Fruit fly (Drosophila melanogaster) whole organism, embryonic: ENCODE results near the gene CG3448.

Source experiments
- Atf-2 ChIP-seq: fragments of 200-800 bp; sonication (Bioruptor generic); optimal IDR thresholded peaks from 2 replicates; lab custom pipeline; 2016; ENCODE audit warnings: missing biosample characterization, missing genetic modification characterization
- B-H1 ChIP-seq: fragments of 200-800 bp; sonication (Bioruptor generic); IDR thresholded peaks from 3 replicates; pipeline ENCODE4 v1.3.6; 2022; ENCODE audit warnings: missing biosample characterization, missing genetic modification characterization
- BEAF-32 ChIP-seq: fragments of 200-800 bp; sonication (Bioruptor generic); optimal IDR thresholded peaks from 3 replicates; lab custom pipeline; 2017; ENCODE audit warnings: missing biosample characterization, missing genetic modification characterization, mild to moderate bottlenecking, moderate library complexity, missing genetic modification reagents
- CG10979 ChIP-seq: fragments of 200-800 bp; sonication (Bioruptor generic); optimal IDR thresholded peaks from 2 replicates; lab custom pipeline; 2018; ENCODE audit warnings: missing biosample characterization, mild to moderate bottlenecking, missing genetic modification characterization, moderate library complexity
- CG13296 ChIP-seq: fragments of 200-800 bp; sonication (Bioruptor generic); optimal IDR thresholded peaks from 3 replicates; lab custom pipeline; 2018; ENCODE audit warnings: missing biosample characterization, mild to moderate bottlenecking, missing genetic modification characterization
- CG13894 ChIP-seq: fragments of 200-800 bp; sonication (Bioruptor generic); optimal IDR thresholded peaks from 3 replicates; lab custom pipeline; 2018; ENCODE audit warnings: missing biosample characterization, mild to moderate bottlenecking, missing genetic modification characterization, moderate library complexity
- CG16779 ChIP-seq: fragments of 200-800 bp; sonication (Bioruptor generic); IDR thresholded peaks from 2 replicates; pipeline ENCODE4 v1.3.6; 2022; ENCODE audit warnings: missing biosample characterization, missing genetic modification characterization
- CG18011 ChIP-seq: fragments of 200-800 bp; sonication (Bioruptor generic); optimal IDR thresholded peaks from 2 replicates; lab custom pipeline; 2017; ENCODE audit warnings: missing biosample characterization, missing genetic modification characterization, mild to moderate bottlenecking, moderate library complexity, missing genotype
- CG33213 ChIP-seq: fragments of 200-800 bp; sonication (Bioruptor generic); optimal IDR thresholded peaks from 3 replicates; lab custom pipeline; 2016; ENCODE audit warnings: missing biosample characterization, missing genetic modification characterization
- CG3838 ChIP-seq: fragments of 200-800 bp; sonication (Bioruptor generic); optimal IDR thresholded peaks from 3 replicates; lab custom pipeline; 2016; ENCODE audit warnings: missing biosample characterization, missing genetic modification characterization
- CG4282 ChIP-seq: fragments of 200-800 bp; sonication (Bioruptor generic); optimal IDR thresholded peaks from 2 replicates; lab custom pipeline; 2016; ENCODE audit warnings: missing biosample characterization, missing genetic modification characterization
- CG43689 ChIP-seq: fragments of 200-800 bp; sonication (Bioruptor generic); IDR thresholded peaks from 2 replicates; pipeline ENCODE4 v1.3.6; 2022; ENCODE audit warnings: missing biosample characterization, missing genetic modification characterization
- CG4707 ChIP-seq: fragments of 200-800 bp; sonication (Bioruptor generic); optimal IDR thresholded peaks from 2 replicates; lab custom pipeline; 2018; ENCODE audit warnings: missing biosample characterization, mild to moderate bottlenecking, missing genetic modification characterization, moderate library complexity
- CG5180 ChIP-seq: fragments of 200-800 bp; sonication (Bioruptor generic); optimal IDR thresholded peaks from 3 replicates; lab custom pipeline; 2017; ENCODE audit warnings: missing biosample characterization, missing genetic modification characterization, mild to moderate bottlenecking, moderate library complexity, missing genetic modification reagents
- CG7271 ChIP-seq: fragments of 200-800 bp; sonication (Bioruptor generic); optimal IDR thresholded peaks from 2 replicates; lab custom pipeline; 2018; ENCODE audit warnings: missing biosample characterization, mild to moderate bottlenecking, missing genetic modification characterization, moderate library complexity
- CG8478 ChIP-seq: fragments of >200 bp; optimal IDR thresholded peaks from 2 replicates; lab custom pipeline; 2018
- Chrac-16 ChIP-seq: fragments of 200-800 bp; sonication (Bioruptor generic); optimal IDR thresholded peaks from 3 replicates; lab custom pipeline; 2016; ENCODE audit warnings: missing biosample characterization, missing genetic modification characterization
- CkIIα-i1 ChIP-seq: fragments of 200-800 bp; sonication (Bioruptor generic); IDR thresholded peaks from 2 replicates; pipeline ENCODE4 v1.3.6; 2022; ENCODE audit warnings: missing biosample characterization, missing genetic modification characterization
- HmgD ChIP-seq: fragments of 200-800 bp; sonication (Bioruptor generic); optimal IDR thresholded peaks from 3 replicates; lab custom pipeline; 2016; ENCODE audit warnings: missing biosample characterization, missing genetic modification characterization
- Hr51 ChIP-seq, 2 experiments: fragments of 200-800 bp; sonication (Bioruptor generic); optimal IDR thresholded peaks; 2 replicates in 1 of 2; 3 replicates in 1 of 2; lab custom pipeline; 2016 to 2018; ENCODE audit warnings: missing biosample characterization in 2 of 2, missing genetic modification characterization in 2 of 2, mild to moderate bottlenecking in 1 of 2, moderate library complexity in 1 of 2
- Hsf ChIP-seq: fragments of 200-800 bp; sonication (Bioruptor generic); optimal IDR thresholded peaks from 3 replicates; lab custom pipeline; 2016; ENCODE audit warnings: missing biosample characterization, missing genetic modification characterization
- Kr ChIP-seq: fragments of 200-800 bp; sonication (Bioruptor generic); optimal IDR thresholded peaks from 2 replicates; lab custom pipeline; 2017; ENCODE audit warnings: missing biosample characterization, mild to moderate bottlenecking, missing genetic modification characterization
- Lpt ChIP-seq: fragments of >200 bp; optimal IDR thresholded peaks from 2 replicates; lab custom pipeline; 2018; ENCODE audit warnings: missing biosample characterization, missing genetic modification characterization
- Mes4 ChIP-seq: fragments of 200-800 bp; sonication (Bioruptor generic); optimal IDR thresholded peaks from 2 replicates; lab custom pipeline; 2016; ENCODE audit warnings: missing biosample characterization, missing genetic modification characterization
- Nf-YC ChIP-seq: fragments of 200-800 bp; optimal IDR thresholded peaks from 3 replicates; lab custom pipeline; 2019; ENCODE audit warnings: missing biosample characterization, mild to moderate bottlenecking, missing genetic modification characterization, moderate library complexity
- PHDP ChIP-seq: fragments of 200-800 bp; sonication (Bioruptor generic); optimal IDR thresholded peaks from 3 replicates; lab custom pipeline; 2018; ENCODE audit warnings: missing biosample characterization, mild to moderate bottlenecking, missing genetic modification characterization, moderate library complexity
- Pdp1 ChIP-seq, 2 experiments: fragments of 200-800 bp; sonication (Bioruptor generic); optimal IDR thresholded peaks; 3 replicates each; lab custom pipeline; 2016; ENCODE audit warnings: missing biosample characterization in 2 of 2, missing genetic modification characterization in 2 of 2, mild to moderate bottlenecking in 1 of 2, moderate library complexity in 1 of 2
- Six4 ChIP-seq: fragments of 200-800 bp; sonication (Bioruptor generic); optimal IDR thresholded peaks from 2 replicates; lab custom pipeline; 2016; ENCODE audit warnings: missing biosample characterization, missing genetic modification characterization
- Sox100B ChIP-seq: fragments of 200-800 bp; sonication (Bioruptor generic); optimal IDR thresholded peaks from 3 replicates; lab custom pipeline; 2018; ENCODE audit warnings: missing biosample characterization, mild to moderate bottlenecking, missing genetic modification characterization
- TFAM ChIP-seq: fragments of 200-800 bp; sonication (Bioruptor generic); optimal IDR thresholded peaks from 2 replicates; lab custom pipeline; 2017; ENCODE audit warnings: missing biosample characterization, missing genetic modification characterization, inconsistent platforms
- Xbp1 ChIP-seq: fragments of 200-800 bp; sonication (Bioruptor generic); optimal IDR thresholded peaks from 3 replicates; lab custom pipeline; 2016; ENCODE audit warnings: missing biosample characterization, mild to moderate bottlenecking, missing genetic modification characterization
- ab ChIP-seq: fragments of 200-800 bp; sonication (Bioruptor generic); optimal IDR thresholded peaks from 2 replicates; lab custom pipeline; 2016; ENCODE audit warnings: missing biosample characterization, missing genetic modification characterization
- hb ChIP-seq: fragments of 200-800 bp; sonication (Bioruptor generic); IDR thresholded peaks from 3 replicates; pipeline ENCODE4 v1.3.6; 2022; ENCODE audit warnings: missing biosample characterization, missing genetic modification characterization; ENCODE audit not compliant: partially characterized antibody
- jumu ChIP-seq: fragments of 200-800 bp; sonication (Bioruptor generic); optimal IDR thresholded peaks from 3 replicates; lab custom pipeline; 2016; ENCODE audit warnings: missing biosample characterization, missing genetic modification characterization
- knrl ChIP-seq: fragments of 200-800 bp; sonication (Bioruptor generic); IDR thresholded peaks from 3 replicates; pipeline ENCODE4 v1.3.6; 2022; ENCODE audit warnings: missing biosample characterization, missing genetic modification characterization; ENCODE audit not compliant: partially characterized antibody
- lilli ChIP-seq: fragments of 200-800 bp; sonication (Bioruptor generic); optimal IDR thresholded peaks from 3 replicates; lab custom pipeline; 2016; ENCODE audit warnings: missing biosample characterization, missing genetic modification characterization
- mld ChIP-seq: fragments of 200-800 bp; sonication (Bioruptor generic); IDR thresholded peaks from 3 replicates; pipeline ENCODE4 v1.3.6; 2022; ENCODE audit warnings: missing biosample characterization, missing genetic modification characterization; ENCODE audit not compliant: partially characterized antibody
- pan ChIP-seq, 4 experiments: fragments of >200 bp in 3 of 4; fragments of 200-800 bp in 1 of 4; sonication (Bioruptor generic) in 1 of 4; optimal IDR thresholded peaks in 3 of 4; IDR thresholded peaks in 1 of 4; 2 replicates each; pipeline versions ENCODE4 v1.3.6 to Lab custom; 2017 to 2022; ENCODE audit warnings: missing biosample characterization in 2 of 4, missing genetic modification characterization in 2 of 4, mixed read lengths in 1 of 4
- pros ChIP-seq: fragments of 200-800 bp; sonication (Bioruptor generic); optimal IDR thresholded peaks from 3 replicates; lab custom pipeline; 2019; ENCODE audit warnings: missing biosample characterization, mild to moderate bottlenecking, missing genetic modification characterization, moderate library complexity
- repo ChIP-seq: fragments of 200-800 bp; sonication (Bioruptor generic); optimal IDR thresholded peaks from 2 replicates; lab custom pipeline; 2016; ENCODE audit warnings: missing biosample characterization, missing genetic modification characterization
- run ChIP-seq: fragments of 200-800 bp; sonication (Bioruptor generic); optimal IDR thresholded peaks from 3 replicates; lab custom pipeline; 2018; ENCODE audit warnings: missing biosample characterization, mild to moderate bottlenecking, missing genetic modification characterization
- schlank ChIP-seq: fragments of 200-800 bp; sonication (Bioruptor generic); optimal IDR thresholded peaks from 2 replicates; lab custom pipeline; 2018; ENCODE audit warnings: missing biosample characterization, mild to moderate bottlenecking, missing genetic modification characterization
- sisA ChIP-seq: fragments of 200-800 bp; sonication (Bioruptor generic); IDR thresholded peaks from 2 replicates; pipeline ENCODE4 v1.3.6; 2022; ENCODE audit warnings: missing biosample characterization, missing genetic modification characterization
- stwl ChIP-seq: fragments of 200-800 bp; sonication (Bioruptor generic); optimal IDR thresholded peaks from 3 replicates; lab custom pipeline; 2018; ENCODE audit warnings: missing biosample characterization, mild to moderate bottlenecking, missing genetic modification characterization, moderate library complexity
- tio ChIP-seq: fragments of 200-800 bp; sonication (Bioruptor generic); optimal IDR thresholded peaks from 2 replicates; lab custom pipeline; 2017; ENCODE audit warnings: missing biosample characterization, missing genetic modification characterization, inconsistent platforms
- tll ChIP-seq, 2 experiments: fragments of 200-800 bp in 1 of 2; fragments of >200 bp in 1 of 2; sonication (Bioruptor generic) in 1 of 2; optimal IDR thresholded peaks; 2 replicates each; lab custom pipeline; 2017 to 2019; ENCODE audit warnings: missing biosample characterization in 2 of 2, missing genetic modification characterization in 2 of 2, mild to moderate bottlenecking in 1 of 2, moderate library complexity in 1 of 2
- wdn ChIP-seq: fragments of 200-800 bp; sonication (Bioruptor generic); IDR thresholded peaks from 2 replicates; pipeline ENCODE4 v1.3.6; 2022; ENCODE audit warnings: missing biosample characterization, missing genetic modification characterization
- wor ChIP-seq: fragments of 200-800 bp; sonication (Bioruptor generic); IDR thresholded peaks from 2 replicates; pipeline ENCODE4 v1.3.6; 2022; ENCODE audit warnings: missing biosample characterization, missing genetic modification characterization
- zen2 ChIP-seq: fragments of 200-800 bp; sonication (Bioruptor generic); IDR thresholded peaks from 3 replicates; pipeline ENCODE4 v1.3.6; 2022; ENCODE audit warnings: missing biosample characterization, missing genetic modification characterization; ENCODE audit not compliant: partially characterized antibody
- zfh1 ChIP-seq: fragments of 200-800 bp; sonication (Bioruptor generic); IDR thresholded peaks from 3 replicates; pipeline ENCODE4 v1.3.6; 2022; ENCODE audit warnings: missing biosample characterization, missing genetic modification characterization

Gene CG3448

DNA sequence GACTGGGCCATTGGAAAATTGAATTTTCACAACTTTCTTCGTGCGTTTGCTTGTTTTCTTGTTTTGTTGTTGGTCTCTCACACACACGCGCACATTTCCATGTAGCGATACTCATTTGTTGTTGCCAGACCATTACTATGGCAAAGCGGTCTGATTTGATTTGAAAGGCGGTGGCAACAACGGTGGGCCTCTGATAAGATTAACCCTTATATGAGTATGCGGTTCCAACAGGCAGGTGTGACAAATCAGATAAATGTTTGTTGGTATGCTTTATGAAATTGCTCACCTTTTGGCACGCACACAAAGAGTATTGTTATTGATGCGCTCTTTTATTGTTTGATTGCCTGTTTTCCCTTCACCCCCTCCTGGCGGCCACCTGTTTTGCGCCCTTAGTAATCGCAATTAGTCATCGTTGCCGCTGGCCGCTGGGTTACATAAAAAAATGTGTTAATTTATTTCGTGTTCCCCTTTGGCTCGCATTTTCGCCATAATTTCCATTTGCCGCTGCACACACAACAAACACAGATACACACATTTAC, 4.1 kb downstream of the CG3448 start (continued):
- TF ChIP-seq Sox100B (GFP tag; lab: Kevin White, UChicago): no peak
- no peak for TF ChIP-seq sisA (GFP tag; lab: Robert Waterston, UW)
- no peak for TF ChIP-seq CG13296 (GFP tag; lab: Kevin White, UChicago)
- no peak for TF ChIP-seq tio (GFP tag; lab: Kevin White, UChicago)
- peak in 1 of 2 experiments; percentile 93 for TF ChIP-seq Pdp1 (GFP tag; optimal IDR thresholded peaks at IDR 0.05; lab: Kevin White, UChicago)
- no peak for TF ChIP-seq CG13894 (tag; lab: Kevin White, UChicago)
- no peak for TF ChIP-seq BEAF-32 (GFP tag; lab: Kevin White, UChicago)
- no peak for TF ChIP-seq schlank (tag; lab: Kevin White, UChicago)
- TF ChIP-seq CG4282 (GFP tag; lab: Kevin White, UChicago): no peak
- no peak for TF ChIP-seq mld
- TF ChIP-seq B-H1: no peak
- TF ChIP-seq CG8478 (lab: Kevin White, UChicago): no peak
- TF ChIP-seq lilli (GFP tag; lab: Kevin White, UChicago): no peak
- no peak for TF ChIP-seq CG43689 (GFP tag; lab: Robert Waterston, UW)
- TF ChIP-seq knrl (GFP tag; lab: Robert Waterston, UW): no peak
- TF ChIP-seq CG3838 (GFP tag; lab: Kevin White, UChicago): no peak
- TF ChIP-seq Xbp1 (GFP tag; lab: Kevin White, UChicago): no peak
- TF ChIP-seq Chrac-16 (GFP tag; lab: Kevin White, UChicago): no peak
- TF ChIP-seq hb (GFP tag; lab: Robert Waterston, UW): no peak
- no peak for TF ChIP-seq CG16779 (GFP tag; lab: Robert Waterston, UW)
- TF ChIP-seq repo (GFP tag; lab: Kevin White, UChicago): no peak
- no peak for TF ChIP-seq Lpt
- TF ChIP-seq Hsf (GFP tag; lab: Kevin White, UChicago): no peak
- no peak for TF ChIP-seq CkIIα-i1 (GFP tag; lab: Robert Waterston, UW)
- TF ChIP-seq Hr51 (GFP tag; optimal IDR thresholded peaks at IDR 0.05; lab: Kevin White, UChicago): no peak
- no peak for TF ChIP-seq Nf-YC (tag; lab: Kevin White, UChicago)
- TF ChIP-seq stwl (tag; lab: Kevin White, UChicago): no peak
- TF ChIP-seq CG5180 (GFP tag; lab: Kevin White, UChicago): no peak
- peak; percentile 59 for TF ChIP-seq pros (GFP tag; lab: Kevin White, UChicago)
- TF ChIP-seq run (tag; lab: Kevin White, UChicago): no peak
- TF ChIP-seq Mes4: no peak
- TF ChIP-seq zfh1: no peak
- TF ChIP-seq wor (GFP tag; lab: Robert Waterston, UW): no peak
- no peak for TF ChIP-seq CG4707
- no peak for TF ChIP-seq CG10979 (tag; lab: Kevin White, UChicago)
- TF ChIP-seq Kr: peak; percentile 79
- TF ChIP-seq CG7271 (tag; lab: Kevin White, UChicago): no peak
- TF ChIP-seq zen2 (GFP tag; lab: Robert Waterston, UW): no peak
- TF ChIP-seq pan (optimal IDR thresholded peaks at IDR 0.05; lab: Kevin White, UChicago): no peak
- TF ChIP-seq pan (GFP tag; optimal IDR thresholded peaks at IDR 0.05 in 1 of 2, IDR thresholded peaks at IDR 0.05 in 1 of 2): peak in 1 of 2 experiments; percentile 7
- TF ChIP-seq HmgD (GFP tag; lab: Kevin White, UChicago): no peak
- TF ChIP-seq ab (GFP tag; lab: Kevin White, UChicago): no peak
- no peak for TF ChIP-seq Six4 (GFP tag; lab: Kevin White, UChicago)
- TF ChIP-seq Atf-2 (GFP tag; lab: Kevin White, UChicago): no peak
- TF ChIP-seq TFAM (GFP tag; lab: Kevin White, UChicago): no peak
- no peak for TF ChIP-seq CG33213 (GFP tag; lab: Kevin White, UChicago)
- no peak for TF ChIP-seq PHDP
- no peak for TF ChIP-seq wdn (GFP tag; lab: Robert Waterston, UW)
- peak in 1 of 2 experiments; percentile 45 for TF ChIP-seq tll (GFP tag; optimal IDR thresholded peaks at IDR 0.05; lab: Kevin White, UChicago)
- no peak for TF ChIP-seq CG18011 (GFP tag; lab: Kevin White, UChicago)
- no peak for TF ChIP-seq jumu
